Worm (Caenorhabditis elegans): ENCODE data around the gene lido-12.

lido-12 gene

ce11 chrII:3019807-3020206, 14.2 kb downstream of the lido-12 start, which contains the start of gene clec-3 (continued):
- TF ChIP-seq xbp-1 (tag; optimal IDR thresholded peaks at IDR 0.05): no peak

DNA sequence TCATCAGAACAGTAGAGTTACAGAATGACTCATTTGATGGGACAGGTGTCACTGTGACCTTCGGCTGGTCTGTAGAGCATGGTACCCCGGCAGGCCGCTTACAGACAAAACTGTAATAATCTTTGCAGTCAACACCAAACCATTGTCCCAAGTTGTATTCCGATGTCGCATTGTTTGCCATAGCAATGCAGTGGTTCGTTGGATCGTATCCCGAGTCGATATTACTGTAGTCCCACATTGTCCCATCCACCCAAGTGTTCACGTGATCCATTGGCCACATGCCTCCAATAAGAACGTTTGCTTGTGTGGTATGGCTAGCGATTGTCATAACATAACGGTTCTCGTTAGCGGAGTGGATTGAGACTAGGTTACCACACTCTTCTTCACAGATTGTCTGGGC, 15.3 kb downstream of the lido-12 start:
- TF ChIP-seq unc-86 (tag; optimal IDR thresholded peaks at IDR 0.05) (no peak), sox-4 (tag; optimal IDR thresholded peaks at IDR 0.05) (no peak), sup-37 (GFP tag; optimal IDR thresholded peaks at IDR 0.05) (no peak), ceh-82 (tag; optimal IDR thresholded peaks at IDR 0.05) (no peak), nhr-47 (tag; optimal IDR thresholded peaks at IDR 0.05) (no peak)

ce11 chrII:3023381-3023935, 17.9 kb downstream of the lido-12 start, which contains the start of gene clec-2:
Gene clec-2, minus strand, starts transcription at chrII:3023431.
- no peak for TF ChIP-seq jun-1 (tag; optimal IDR thresholded peaks at IDR 0.05)
- no peak for TF ChIP-seq ceh-90 (tag; optimal IDR thresholded peaks at IDR 0.05)
- no peak for TF ChIP-seq nhr-11 (tag; optimal IDR thresholded peaks at IDR 0.05)
- TF ChIP-seq lin-14 (GFP tag; optimal IDR thresholded peaks at IDR 0.05): no peak
- no peak for TF ChIP-seq nhr-84 (tag; optimal IDR thresholded peaks at IDR 0.05)
- TF ChIP-seq F16B12.6 (tag; optimal IDR thresholded peaks at IDR 0.05): no peak
- no peak for TF ChIP-seq alr-1 (tag; optimal IDR thresholded peaks at IDR 0.05; ENCODE audit: borderline replicate concordance)
- no peak for TF ChIP-seq sup-37 (GFP tag; optimal IDR thresholded peaks at IDR 0.05)
- no peak for TF ChIP-seq aly-2 (tag; optimal IDR thresholded peaks at IDR 0.05)
- TF ChIP-seq snpc-4 (tag; optimal IDR thresholded peaks at IDR 0.05): no peak
- TF ChIP-seq C34B4.2 (tag; optimal IDR thresholded peaks at IDR 0.05): no peak
- no peak for TF ChIP-seq tlp-1 (tag; optimal IDR thresholded peaks at IDR 0.05)
- no peak for TF ChIP-seq tbx-2 (tag; optimal IDR thresholded peaks at IDR 0.05)
- no peak for TF ChIP-seq unc-98 (GFP tag; IDR thresholded peaks at IDR 0.05)
- TF ChIP-seq sox-4 (tag; optimal IDR thresholded peaks at IDR 0.05): no peak
- TF ChIP-seq lin-13 (GFP tag; optimal IDR thresholded peaks at IDR 0.05): no peak
- no peak for TF ChIP-seq unc-62 (GFP tag; optimal IDR thresholded peaks at IDR 0.05)
- TF ChIP-seq isw-1 (GFP tag; IDR thresholded peaks at IDR 0.05): no peak
- TF ChIP-seq ztf-4 (tag; optimal IDR thresholded peaks at IDR 0.05): no peak
- no peak for TF ChIP-seq pqm-1 (tag; optimal IDR thresholded peaks at IDR 0.05)

DNA sequence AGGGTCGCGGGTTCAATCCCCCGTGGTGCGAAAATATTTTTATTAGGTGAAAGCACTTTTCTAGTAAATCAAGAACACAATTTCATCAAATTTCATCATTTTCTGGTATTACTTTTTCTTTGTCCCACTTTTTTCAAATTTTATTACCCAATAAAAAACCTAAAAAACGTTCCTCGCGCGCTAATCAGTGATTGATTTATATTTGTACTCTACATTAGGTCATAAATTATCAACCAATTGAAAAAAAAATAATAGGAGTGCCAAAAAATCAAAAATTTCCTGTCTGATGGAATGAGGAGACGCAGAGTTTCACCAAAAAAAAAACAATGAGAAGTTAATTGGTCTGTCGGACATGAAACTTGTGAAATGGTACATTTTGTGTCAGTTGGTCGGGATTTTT, 19.1 kb downstream of the lido-12 start:
- TF ChIP-seq irx-1 (tag; optimal IDR thresholded peaks at IDR 0.05) (no peak), mef-2 (tag; optimal IDR thresholded peaks at IDR 0.05) (no peak), zag-1 (tag; optimal IDR thresholded peaks at IDR 0.05) (no peak)

DNA sequence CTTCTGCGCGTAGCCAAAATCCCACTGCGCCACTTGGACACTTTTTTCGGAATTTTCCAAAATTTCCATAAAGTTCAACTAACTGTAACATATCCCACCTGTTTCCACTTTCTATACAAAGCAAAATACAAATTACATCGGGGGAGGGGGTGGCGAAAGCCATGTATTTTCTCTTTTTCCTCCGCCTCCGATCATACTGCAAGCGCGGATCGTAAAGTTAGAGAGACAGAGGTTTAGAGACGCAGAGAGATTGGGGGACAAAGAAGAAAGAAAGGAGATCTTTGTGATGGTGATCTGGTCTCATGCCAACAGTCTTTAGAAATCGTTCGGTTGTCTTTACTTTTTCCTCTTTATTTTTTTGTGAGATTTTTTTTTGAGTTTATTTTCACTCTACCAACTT, 22.7 kb downstream of the lido-12 start:
- peak; percentile 98 for TF ChIP-seq blmp-1 (tag; optimal IDR thresholded peaks at IDR 0.05)
- TF ChIP-seq C16A3.4 (tag; optimal IDR thresholded peaks at IDR 0.05): peak; percentile 7
- no peak for TF ChIP-seq jun-1 (tag; optimal IDR thresholded peaks at IDR 0.05)
- TF ChIP-seq xbp-1 (tag; optimal IDR thresholded peaks at IDR 0.05): no peak
- no peak for TF ChIP-seq nhr-76 (tag; optimal IDR thresholded peaks at IDR 0.05)
- TF ChIP-seq C34B4.2 (tag; optimal IDR thresholded peaks at IDR 0.05): no peak
- no peak for TF ChIP-seq efl-1 (optimal IDR thresholded peaks at IDR 0.05)
- peak in 1 of 2 experiments; percentile 8 for TF ChIP-seq efl-1 (GFP tag; optimal IDR thresholded peaks at IDR 0.05 in 1 of 2)
- no peak for TF ChIP-seq nhr-77 (tag; optimal IDR thresholded peaks at IDR 0.05)
- peak; percentile 23 for TF ChIP-seq mep-1 (tag; optimal IDR thresholded peaks at IDR 0.05)
- TF ChIP-seq unc-98 (GFP tag; IDR thresholded peaks at IDR 0.05): no peak
- no peak for TF ChIP-seq ceh-8 (GFP tag; optimal IDR thresholded peaks at IDR 0.05)
- no peak for TF ChIP-seq pqm-1 (tag; optimal IDR thresholded peaks at IDR 0.05)
- TF ChIP-seq nhr-28 (tag; optimal IDR thresholded peaks at IDR 0.05): no peak
- no peak for TF ChIP-seq lin-13 (GFP tag; optimal IDR thresholded peaks at IDR 0.05)
- peak; percentile 21 for TF ChIP-seq snu-23 (GFP tag; optimal IDR thresholded peaks at IDR 0.05)
- peak in 1 of 6 experiments; percentile 31 for TF ChIP-seq elt-3 (tag; optimal IDR thresholded peaks at IDR 0.05)
- no peak for TF ChIP-seq mef-2 (tag; optimal IDR thresholded peaks at IDR 0.05)
